Worm (Caenorhabditis elegans) whole organism, young adult: ENCODE data around the gene end-1.

ENCODE experiments used
- F49E8.2 ChIP-seq: sonication (generic microtip); optimal IDR thresholded peaks from 3 replicates; lab custom pipeline; 2017; ENCODE audit warnings: missing genetic modification characterization, mild to moderate bottlenecking, missing compliant biosample characterization, antibody characterized with exemption, moderate library complexity; ENCODE audit not compliant: insufficient read depth
- Y79H2A.3 ChIP-seq: fragments of 200-800 bp; sonication (Bioruptor generic); conservative IDR thresholded peaks from 2 replicates; pipeline ENCODE4 v1.3.6; 2022; ENCODE audit warnings: missing genetic modification reagents, missing genetic modification characterization, missing compliant biosample characterization
- egl-18 ChIP-seq: fragments of 200-800 bp; sonication (Bioruptor generic); IDR thresholded peaks from 2 replicates; pipeline ENCODE4 v1.3.6; 2022; ENCODE audit warnings: missing genetic modification reagents, missing genetic modification characterization, missing compliant biosample characterization
- pbrm-1 ChIP-seq: fragments of 200-800 bp; sonication (Bioruptor generic); IDR thresholded peaks from 2 replicates; pipeline ENCODE4 v1.3.6; 2022; ENCODE audit warnings: missing genetic modification reagents, missing genetic modification characterization, missing compliant biosample characterization
- tbp1 ChIP-seq: fragments of 200-800 bp; sonication (Bioruptor generic); optimal IDR thresholded peaks from 2 replicates; lab custom pipeline; 2018; ENCODE audit warnings: mild to moderate bottlenecking, missing genetic modification characterization, missing compliant biosample characterization

- TF ChIP-seq pbrm-1 (no peak), tbp1 (GFP tag; lab: Kevin White, UChicago) (no peak), Y79H2A.3 (no peak), egl-18 (GFP tag; lab: Robert Waterston, UW) (no peak), F49E8.2 (tag; lab: Kevin White, UChicago) (no peak)
Measured at ce11 chrV:14017476-14017875, 32.5 kb downstream of the end-1 start, which contains the start of gene srh-308.
